Worm (Caenorhabditis elegans) whole organism, late embryonic: ENCODE results near the gene H10E21.4.

Experiments
- ama-1 ChIP-seq: fragments of 150-350 bp; optimal IDR thresholded peaks from 2 replicates; lab custom pipeline; 2014
- ceh-19 ChIP-seq: fragments of 200-800 bp; sonication (Bioruptor generic); optimal IDR thresholded peaks from 2 replicates; lab custom pipeline; 2018; ENCODE audit warnings: mild to moderate bottlenecking, missing genetic modification characterization, missing compliant biosample characterization
- eyg-1 ChIP-seq: sonication (generic microtip); optimal IDR thresholded peaks from 2 replicates; lab custom pipeline; 2016; ENCODE audit warnings: missing genotype, missing genetic modification characterization, missing compliant biosample characterization
- fkh-10 ChIP-seq: fragments of 150-350 bp; optimal IDR thresholded peaks from 2 replicates; lab custom pipeline; 2014; ENCODE audit warnings: missing biosample characterization, missing genetic modification reagents, missing genetic modification characterization
- hlh-30 ChIP-seq: sonication (generic microtip); optimal IDR thresholded peaks from 2 replicates; lab custom pipeline; 2017; ENCODE audit warnings: antibody characterized with exemption, missing genetic modification characterization, missing compliant biosample characterization; ENCODE audit not compliant: insufficient read depth
- hlh-6 ChIP-seq: sonication (generic microtip); optimal IDR thresholded peaks from 2 replicates; lab custom pipeline; 2016; ENCODE audit warnings: missing genotype, missing genetic modification characterization, missing compliant biosample characterization
- nfya-1 ChIP-seq: sonication (generic microtip); optimal IDR thresholded peaks from 2 replicates; lab custom pipeline; 2017; ENCODE audit warnings: missing genetic modification characterization, mild to moderate bottlenecking, missing compliant biosample characterization, antibody characterized with exemption, moderate library complexity
- nhr-11 ChIP-seq: fragments of 150-350 bp; optimal IDR thresholded peaks from 2 replicates; lab custom pipeline; 2014; ENCODE audit warnings: missing biosample characterization, missing genetic modification characterization
- pha-4 ChIP-seq: fragments of 150-350 bp; optimal IDR thresholded peaks from 2 replicates; lab custom pipeline; 2018; ENCODE audit warnings: missing biosample characterization, missing genetic modification reagents, missing genetic modification characterization
- unc-86 ChIP-seq: sonication (generic microtip); optimal IDR thresholded peaks from 2 replicates; lab custom pipeline; 2016; ENCODE audit warnings: missing genetic modification characterization, missing compliant biosample characterization

DNA sequence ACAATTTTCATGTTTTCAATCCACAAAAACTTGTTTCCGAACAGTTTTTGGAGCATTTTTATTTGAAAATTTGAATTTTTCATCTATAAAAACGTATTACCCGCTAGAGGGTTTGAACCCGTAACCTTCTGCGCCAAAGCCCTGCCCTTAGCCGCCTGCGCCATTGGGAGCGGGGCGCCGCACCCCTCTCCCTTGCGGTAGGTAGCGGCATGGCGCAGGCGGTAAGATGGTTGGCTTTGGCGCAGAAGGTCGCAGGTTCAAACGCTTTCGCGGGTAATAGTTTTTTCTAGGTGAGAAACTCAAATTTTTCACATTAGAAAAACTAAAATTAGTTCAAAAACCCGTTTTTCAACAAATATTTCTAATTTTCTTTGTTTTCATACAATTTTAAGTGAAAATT lies 32.1 kb upstream of the H10E21.4 start:
- TF ChIP-seq nfya-1 (tag; lab: Kevin White, UChicago) (no peak), ceh-19 (GFP tag; lab: Kevin White, UChicago) (no peak), hlh-30 (no peak), nhr-11 (tag; lab: Kevin White, UChicago) (no peak), pha-4 (tag; lab: Kevin White, UChicago) (no peak), eyg-1 (no peak), fkh-10 (GFP tag; lab: Kevin White, UChicago) (no peak), ama-1 (lab: Kevin White, UChicago) (no peak), unc-86 (tag; lab: Kevin White, UChicago) (no peak), hlh-6 (tag; lab: Kevin White, UChicago) (no peak)
